Worm (Caenorhabditis elegans) whole organism, L1 larva: Measurements from ENCODE around the gene rab-19.

ENCODE experiments used
- fos-1 ChIP-seq: fragments of 150-350 bp; optimal IDR thresholded peaks from 2 replicates; lab custom pipeline; 2014; ENCODE audit warnings: missing biosample characterization, missing genetic modification characterization
- lin-15B ChIP-seq: fragments of 150-350 bp; sonication (generic microtip); optimal IDR thresholded peaks from 3 replicates; lab custom pipeline; 2014; ENCODE audit warnings: missing biosample characterization, missing genetic modification characterization
- unc-62 ChIP-seq: fragments of 150-350 bp; optimal IDR thresholded peaks from 2 replicates; lab custom pipeline; 2014; ENCODE audit warnings: missing biosample characterization, missing genetic modification reagents, missing genetic modification characterization

DNA sequence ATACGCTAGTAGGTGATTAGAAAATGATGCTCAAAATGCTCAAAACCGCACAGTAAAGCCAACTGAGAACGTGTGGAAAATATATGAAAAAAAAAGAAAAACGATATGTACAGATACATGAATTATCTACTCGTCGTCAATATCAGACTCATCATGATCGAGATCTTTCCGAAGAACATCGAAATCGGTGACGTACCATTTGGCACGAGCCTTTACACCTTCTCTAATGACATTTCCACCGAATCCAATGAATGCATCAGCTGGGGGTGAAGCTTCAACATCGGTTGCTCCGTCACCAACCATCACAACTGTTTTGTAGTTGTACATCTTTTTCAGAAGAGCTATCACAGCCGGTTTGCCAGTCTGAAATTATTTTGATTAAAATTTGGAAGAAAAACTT, 5.1 kb upstream of the rab-19 start:
- TF ChIP-seq unc-62 (no peak), lin-15B (tag; lab: Kevin White, UChicago) (no peak), fos-1 (no peak)
